Fruit fly (Drosophila melanogaster) whole organism, pupa: ENCODE data around the gene Ufd1.

ENCODE experiments used
- CG10348 ChIP-seq: fragments of 200-800 bp; sonication (Bioruptor generic); IDR thresholded peaks from 2 replicates; pipeline ENCODE4 v1.3.6; 2022; ENCODE audit warnings: missing biosample characterization, missing genetic modification characterization
- CG12605 ChIP-seq: fragments of 200-800 bp; sonication (Bioruptor generic); IDR thresholded peaks from 2 replicates; pipeline ENCODE4 v1.3.6; 2022; ENCODE audit warnings: missing biosample characterization, missing genetic modification characterization
- CG13204 ChIP-seq: fragments of 200-800 bp; sonication (Bioruptor generic); optimal IDR thresholded peaks from 2 replicates; lab custom pipeline; 2018; ENCODE audit warnings: missing biosample characterization, mild to moderate bottlenecking, missing genetic modification characterization, moderate library complexity
- CG14655 ChIP-seq: fragments of 200-800 bp; sonication (Bioruptor generic); optimal IDR thresholded peaks from 3 replicates; lab custom pipeline; 2017; ENCODE audit warnings: mild to moderate bottlenecking, missing biosample characterization, missing genetic modification reagents, missing genetic modification characterization
- CG15710 ChIP-seq: fragments of 200-800 bp; sonication (Bioruptor generic); optimal IDR thresholded peaks from 2 replicates; lab custom pipeline; 2018; ENCODE audit warnings: missing biosample characterization, mild to moderate bottlenecking, missing genetic modification characterization, moderate library complexity
- CG17806 ChIP-seq: fragments of 200-800 bp; sonication (Bioruptor generic); optimal IDR thresholded peaks from 2 replicates; lab custom pipeline; 2018; ENCODE audit warnings: missing biosample characterization, mild to moderate bottlenecking, missing genetic modification characterization, moderate library complexity
- CG32121 ChIP-seq: fragments of 200-800 bp; sonication (Bioruptor generic); IDR thresholded peaks from 2 replicates; pipeline ENCODE4 v1.3.6; 2022; ENCODE audit warnings: missing biosample characterization, missing genetic modification characterization
- CG34367 ChIP-seq: fragments of 200-800 bp; sonication (Bioruptor generic); optimal IDR thresholded peaks from 2 replicates; lab custom pipeline; 2018; ENCODE audit warnings: missing biosample characterization, mild to moderate bottlenecking, missing genetic modification characterization
- CG4496 ChIP-seq: fragments of 200-800 bp; sonication (Bioruptor generic); IDR thresholded peaks from 3 replicates; pipeline ENCODE4 v1.3.6; 2022; ENCODE audit warnings: missing biosample characterization, missing genetic modification characterization
- CG8159 ChIP-seq: fragments of 200-800 bp; sonication (Bioruptor generic); optimal IDR thresholded peaks from 3 replicates; lab custom pipeline; 2018; ENCODE audit warnings: missing biosample characterization, mild to moderate bottlenecking, missing genetic modification characterization, moderate library complexity
- CG8301 ChIP-seq: fragments of 200-800 bp; sonication (Bioruptor generic); optimal IDR thresholded peaks from 2 replicates; lab custom pipeline; 2018; ENCODE audit warnings: missing biosample characterization, mild to moderate bottlenecking, missing genetic modification characterization
- CG9948 ChIP-seq: fragments of 200-800 bp; sonication (Bioruptor generic); optimal IDR thresholded peaks from 2 replicates; lab custom pipeline; 2018; ENCODE audit warnings: missing biosample characterization, mild to moderate bottlenecking, missing genetic modification characterization, moderate library complexity
- D1 ChIP-seq: fragments of 200-800 bp; sonication (Bioruptor generic); optimal IDR thresholded peaks from 2 replicates; lab custom pipeline; 2018; ENCODE audit warnings: missing biosample characterization, mild to moderate bottlenecking, missing genetic modification characterization, moderate library complexity
- EcR ChIP-seq: fragments of 200-800 bp; sonication (Bioruptor generic); optimal IDR thresholded peaks from 3 replicates; lab custom pipeline; 2019; ENCODE audit warnings: missing biosample characterization, missing genetic modification characterization, mild to moderate bottlenecking, moderate library complexity, missing genetic modification reagents
- Ets98B ChIP-seq: fragments of 200-800 bp; sonication (Bioruptor generic); IDR thresholded peaks from 2 replicates; pipeline ENCODE4 v1.3.6; 2022; ENCODE audit warnings: missing biosample characterization, missing genetic modification characterization
- Pif1A ChIP-seq: fragments of 200-800 bp; sonication (Bioruptor generic); optimal IDR thresholded peaks from 3 replicates; lab custom pipeline; 2016; ENCODE audit warnings: missing biosample characterization, missing genetic modification characterization
- Pif1B ChIP-seq: fragments of 200-800 bp; sonication (Bioruptor generic); optimal IDR thresholded peaks from 3 replicates; lab custom pipeline; 2016; ENCODE audit warnings: missing biosample characterization, missing genetic modification characterization
- Snoo ChIP-seq: fragments of 200-800 bp; sonication (Bioruptor generic); optimal IDR thresholded peaks from 3 replicates; lab custom pipeline; 2017; ENCODE audit warnings: missing biosample characterization, mild to moderate bottlenecking, missing genetic modification characterization, inconsistent platforms
- fd96Ca ChIP-seq: fragments of 200-800 bp; sonication (Bioruptor generic); IDR thresholded peaks from 3 replicates; pipeline ENCODE4 v1.3.6; 2022; ENCODE audit warnings: missing biosample characterization, missing genetic modification characterization
- gl ChIP-seq: fragments of 200-800 bp; sonication (Bioruptor generic); optimal IDR thresholded peaks from 2 replicates; lab custom pipeline; 2018; ENCODE audit warnings: missing biosample characterization, mild to moderate bottlenecking, missing genetic modification characterization
- rn ChIP-seq: fragments of 200-800 bp; sonication (Bioruptor generic); IDR thresholded peaks from 2 replicates; pipeline ENCODE4 v1.3.6; 2022; ENCODE audit warnings: missing biosample characterization, missing genetic modification characterization

Ufd1 gene

DNA sequence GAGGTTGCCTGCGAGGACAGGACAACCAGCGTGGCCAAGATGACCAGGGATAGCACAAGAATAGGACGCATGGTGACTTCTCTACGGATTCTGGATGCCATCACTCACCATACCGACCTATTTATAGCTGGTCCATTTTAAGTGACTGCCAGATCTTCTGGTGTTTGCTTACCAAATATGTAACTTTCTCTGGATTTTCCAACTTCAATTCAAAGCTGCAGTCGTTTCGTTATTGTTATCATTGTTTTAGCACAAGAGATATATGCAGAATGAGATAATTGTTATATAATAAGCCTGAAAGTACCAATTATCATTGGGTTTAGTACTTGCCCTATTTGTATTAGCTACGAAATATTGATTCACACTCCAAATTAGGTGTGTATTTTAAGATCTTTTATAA is 19.2 kb downstream of the Ufd1 start, which contains the start of gene CG32071:
Gene CG32071, minus strand, starts transcription at position 101 of the 400 bp plus-strand sequence.
- TF ChIP-seq CG32121 (GFP tag; lab: Robert Waterston, UW) (no peak), Pif1A (GFP tag; lab: Kevin White, UChicago) (no peak), Snoo (tag; lab: Kevin White, UChicago) (no peak)
- TF ChIP-seq, all 21 proteins: peak for 0

- no peak for TF ChIP-seq CG32121 (GFP tag; lab: Robert Waterston, UW)
- TF ChIP-seq rn (GFP tag; lab: Robert Waterston, UW) = no peak
- TF ChIP-seq CG9948 (tag; lab: Kevin White, UChicago) = no peak
- no peak for TF ChIP-seq Pif1A (GFP tag; lab: Kevin White, UChicago)
- TF ChIP-seq CG15710 = no peak
- TF ChIP-seq Ets98B (GFP tag; lab: Robert Waterston, UW) = no peak
- TF ChIP-seq CG10348 = no peak
- TF ChIP-seq CG14655 = no peak
- TF ChIP-seq CG8301 (tag; lab: Kevin White, UChicago) = no peak
- no peak for TF ChIP-seq CG8159 (tag; lab: Kevin White, UChicago)
- no peak for TF ChIP-seq CG4496
- no peak for TF ChIP-seq D1 (tag; lab: Kevin White, UChicago)
- no peak for TF ChIP-seq CG34367 (tag; lab: Kevin White, UChicago)
- no peak for TF ChIP-seq CG13204 (GFP tag; lab: Kevin White, UChicago)
- no peak for TF ChIP-seq gl
- TF ChIP-seq CG12605 (GFP tag; lab: Robert Waterston, UW) = no peak
- no peak for TF ChIP-seq Pif1B (GFP tag; lab: Kevin White, UChicago)
- no peak for TF ChIP-seq fd96Ca (GFP tag; lab: Robert Waterston, UW)
- no peak for TF ChIP-seq EcR
- TF ChIP-seq Snoo (tag; lab: Kevin White, UChicago) = no peak
Observed at dm6 chr3L:11102930-11103329, 20.1 kb downstream of the Ufd1 start, which contains the start of gene Elo68alpha. Gene Elo68alpha (minus strand): TSS chr3L:11103030.

DNA sequence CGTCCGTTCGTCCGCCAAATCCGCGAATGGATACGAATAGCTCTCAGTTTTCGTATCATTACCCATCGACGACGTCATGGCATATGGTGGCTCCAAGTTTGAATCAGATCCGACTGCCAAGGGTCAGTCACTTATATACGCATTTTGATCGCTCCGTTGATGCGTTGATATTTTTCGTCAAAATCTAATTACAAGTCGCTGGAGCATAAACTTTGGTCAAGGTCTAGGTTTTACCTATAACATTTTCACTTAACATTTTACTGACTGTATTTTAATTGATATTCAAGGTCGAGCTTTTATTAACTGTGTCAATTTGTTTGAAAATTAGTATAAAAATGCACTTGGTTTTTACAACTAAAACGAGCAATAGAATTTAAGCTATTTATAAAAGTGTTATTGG is 21.4 kb downstream of the Ufd1 start, which contains the start of gene Elo68beta:
Gene Elo68beta, minus strand, starts transcription at position 101 of the 400 bp plus-strand sequence.
- TF ChIP-seq CG14655 (no peak), Snoo (tag; lab: Kevin White, UChicago) (no peak), CG34367 (tag; lab: Kevin White, UChicago) (no peak), CG13204 (GFP tag; lab: Kevin White, UChicago) (no peak), CG4496 (no peak), CG17806 (no peak), Pif1B (GFP tag; lab: Kevin White, UChicago) (no peak), fd96Ca (GFP tag; lab: Robert Waterston, UW) (no peak), CG12605 (GFP tag; lab: Robert Waterston, UW) (no peak), CG15710 (no peak), CG32121 (GFP tag; lab: Robert Waterston, UW) (no peak), CG8159 (tag; lab: Kevin White, UChicago) (no peak), EcR (no peak)
- TF ChIP-seq, all 21 proteins: peak for 0

DNA sequence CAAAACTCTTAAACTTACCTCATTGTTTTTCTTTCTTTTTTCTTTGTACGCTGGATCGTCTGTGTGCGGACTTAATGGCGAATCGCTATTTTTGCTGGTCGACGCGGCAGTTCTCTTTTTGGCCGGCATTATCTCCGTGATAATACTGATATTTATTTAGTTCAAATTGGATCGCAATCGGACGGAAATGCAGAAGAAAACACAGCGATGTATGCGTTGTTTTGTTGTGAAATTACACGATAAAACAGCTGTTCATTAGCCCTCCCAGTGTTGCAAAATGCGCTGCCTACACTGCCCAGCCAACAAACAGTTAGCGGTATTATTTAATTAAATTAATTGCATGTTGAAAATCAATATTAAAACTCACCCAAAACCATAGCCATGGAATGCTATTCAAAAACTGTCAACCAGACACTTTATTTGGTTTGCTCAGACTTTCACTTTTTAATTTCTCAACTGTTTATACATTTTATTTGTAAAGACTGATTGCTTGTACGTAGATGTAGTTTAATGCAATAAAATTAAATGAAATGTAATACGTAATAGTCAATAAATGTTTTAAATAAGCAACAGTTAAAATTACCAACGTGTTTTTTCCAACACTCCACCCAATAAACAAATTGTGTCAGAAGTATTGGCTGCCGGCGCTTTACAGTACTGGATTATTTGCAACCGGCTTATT is 24.9 kb downstream of the Ufd1 start, which contains the start of the genes Irbp18 and APP-BP1:
Gene Irbp18, minus strand, starts transcription at position 205 of the 682 bp plus-strand sequence.
Gene APP-BP1, plus strand, starts transcription at position 431 of the 682 bp plus-strand sequence.
- TF ChIP-seq Ets98B (GFP tag; lab: Robert Waterston, UW) (peak; percentile 89), CG17806 (peak; percentile 89), fd96Ca (GFP tag; lab: Robert Waterston, UW) (peak; percentile 91), EcR (no peak), D1 (tag; lab: Kevin White, UChicago) (peak; percentile 89), Pif1B (GFP tag; lab: Kevin White, UChicago) (peak; percentile 94), CG13204 (GFP tag; lab: Kevin White, UChicago) (no peak), CG14655 (peak; percentile 94), CG4496 (peak; percentile 93), CG12605 (GFP tag; lab: Robert Waterston, UW) (peak; percentile 76), CG15710 (peak; percentile 90), CG8159 (tag; lab: Kevin White, UChicago) (peak; percentile 91), Pif1A (GFP tag; lab: Kevin White, UChicago) (peak; percentile 96), rn (GFP tag; lab: Robert Waterston, UW) (peak; percentile 77), CG32121 (GFP tag; lab: Robert Waterston, UW) (peak; percentile 89), Snoo (tag; lab: Kevin White, UChicago) (peak; percentile 93), CG10348 (peak; percentile 72), CG34367 (tag; lab: Kevin White, UChicago) (peak; percentile 91), CG8301 (tag; lab: Kevin White, UChicago) (peak; percentile 93), CG9948 (tag; lab: Kevin White, UChicago) (peak; percentile 91), gl (peak; percentile 80)

DNA sequence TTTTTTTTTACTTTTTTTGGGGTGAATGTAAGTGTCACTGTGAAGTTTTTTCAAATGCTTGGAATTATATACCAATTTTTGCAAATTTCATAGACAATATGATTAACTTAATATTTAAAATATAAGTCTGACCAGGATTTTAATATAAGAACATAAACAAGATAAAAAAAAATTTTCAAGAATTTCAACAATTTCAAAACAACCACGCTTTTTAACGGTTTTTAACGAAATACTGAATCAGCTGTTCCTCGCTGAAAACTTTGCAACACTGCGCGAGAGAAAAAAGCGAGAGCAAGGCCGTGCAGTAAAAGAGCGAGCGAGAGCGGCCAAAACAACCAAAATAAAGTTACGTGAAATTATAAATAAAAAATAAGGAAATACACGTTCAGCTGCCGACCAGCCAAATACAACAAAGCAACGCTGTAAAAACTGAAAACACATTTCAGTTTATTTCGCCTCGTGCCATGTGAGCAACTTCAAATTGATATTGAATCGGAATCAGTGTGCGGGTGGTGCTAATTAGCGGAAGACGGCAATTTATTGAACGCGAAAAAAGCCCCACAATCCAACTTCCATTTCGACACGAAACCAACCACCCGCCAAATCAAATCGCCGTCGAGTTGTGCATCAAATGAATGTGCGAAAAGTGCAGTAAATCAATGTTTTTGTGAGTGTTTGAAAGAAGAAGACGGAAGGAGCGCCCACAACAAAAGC is 26.7 kb downstream of the Ufd1 start, which contains the start of the genes CG46439, Iyd and CG33947:
Gene CG46439, minus strand, starts transcription at position 51 of the 714 bp plus-strand sequence.
Gene Iyd, minus strand, starts transcription at position 51 of the 714 bp plus-strand sequence.
Gene CG33947, plus strand, starts transcription at position 302 of the 714 bp plus-strand sequence.
- peak; percentile 42 for TF ChIP-seq Snoo (tag; lab: Kevin White, UChicago)
- peak; percentile 74 for TF ChIP-seq CG14655
- TF ChIP-seq CG9948 (tag; lab: Kevin White, UChicago) = peak; percentile 41
- TF ChIP-seq Pif1B (GFP tag; lab: Kevin White, UChicago) = peak; percentile 87
- TF ChIP-seq CG15710 = peak; percentile 61
- no peak for TF ChIP-seq CG10348
- peak; percentile 94 for TF ChIP-seq CG12605 (GFP tag; lab: Robert Waterston, UW)
- TF ChIP-seq rn (GFP tag; lab: Robert Waterston, UW) = 0 out of 2 replicates have a peak, but pooled peaks have one; percentile 6
- TF ChIP-seq gl = peak; percentile 93
- peak; percentile 76 for TF ChIP-seq CG8301 (tag; lab: Kevin White, UChicago)
- TF ChIP-seq CG13204 (GFP tag; lab: Kevin White, UChicago) = peak; percentile 13
- peak; percentile 71 for TF ChIP-seq CG8159 (tag; lab: Kevin White, UChicago)
- peak; percentile 51 for TF ChIP-seq CG34367 (tag; lab: Kevin White, UChicago)
- TF ChIP-seq D1 (tag; lab: Kevin White, UChicago) = peak; percentile 69
- TF ChIP-seq CG32121 (GFP tag; lab: Robert Waterston, UW) = peak; percentile 69
- TF ChIP-seq fd96Ca (GFP tag; lab: Robert Waterston, UW) = peak; percentile 82
- peak; percentile 76 for TF ChIP-seq Ets98B (GFP tag; lab: Robert Waterston, UW)
- TF ChIP-seq EcR = no peak
- peak; percentile 83 for TF ChIP-seq CG4496
- TF ChIP-seq CG17806 = peak; percentile 61
- peak; percentile 88 for TF ChIP-seq Pif1A (GFP tag; lab: Kevin White, UChicago)
